Fruit fly (Drosophila melanogaster) whole organism, embryonic: ENCODE results near the gene CG32066.

ENCODE experiments used
- Abd-B ChIP-seq: fragments of 200-800 bp; sonication (Bioruptor generic); optimal IDR thresholded peaks from 2 replicates; lab custom pipeline; 2018; ENCODE audit warnings: missing biosample characterization, mild to moderate bottlenecking, missing genetic modification characterization, moderate library complexity
- Awh ChIP-seq: fragments of 200-800 bp; sonication (Bioruptor generic); IDR thresholded peaks from 2 replicates; pipeline ENCODE4, ENCODE4 v1.3.6; 2022; ENCODE audit warnings: missing biosample characterization, missing genetic modification characterization
- Bteb2 ChIP-seq: fragments of 200-800 bp; sonication (Bioruptor generic); optimal IDR thresholded peaks from 2 replicates; lab custom pipeline; 2016; ENCODE audit warnings: missing biosample characterization, missing genetic modification characterization
- CG11093 ChIP-seq: fragments of 200-800 bp; sonication (Bioruptor generic); IDR thresholded peaks from 3 replicates; pipeline ENCODE4 v1.3.6; 2022; ENCODE audit warnings: missing biosample characterization, missing genetic modification characterization
- CG1233 ChIP-seq: fragments of 200-800 bp; sonication (Bioruptor generic); optimal IDR thresholded peaks from 4 replicates; lab custom pipeline; 2018; ENCODE audit warnings: missing biosample characterization, mild to moderate bottlenecking, missing genetic modification characterization
- CG13287 ChIP-seq: fragments of 200-800 bp; sonication (Bioruptor generic); IDR thresholded peaks from 2 replicates; pipeline ENCODE4 v1.3.6; 2022; ENCODE audit warnings: missing biosample characterization, missing genetic modification characterization; ENCODE audit not compliant: partially characterized antibody
- CG13624 ChIP-seq: fragments of 200-800 bp; sonication (Bioruptor generic); optimal IDR thresholded peaks from 2 replicates; lab custom pipeline; 2016; ENCODE audit warnings: missing biosample characterization, missing genetic modification characterization
- CG13775 ChIP-seq: fragments of 200-800 bp; sonication (Bioruptor generic); optimal IDR thresholded peaks from 3 replicates; lab custom pipeline; 2017; ENCODE audit warnings: missing biosample characterization, mild to moderate bottlenecking, missing genetic modification characterization
- CG14965 ChIP-seq: fragments of 200-800 bp; sonication (Bioruptor generic); optimal IDR thresholded peaks from 2 replicates; lab custom pipeline; 2016; ENCODE audit warnings: missing biosample characterization, missing genetic modification characterization, borderline replicate concordance
- CG18619 ChIP-seq: fragments of 200-800 bp; sonication (Bioruptor generic); optimal IDR thresholded peaks from 3 replicates; lab custom pipeline; 2017; ENCODE audit warnings: missing biosample characterization, mild to moderate bottlenecking, missing genetic modification characterization
- CG2199 ChIP-seq: fragments of 200-800 bp; sonication (Bioruptor generic); IDR thresholded peaks from 3 replicates; pipeline ENCODE4 v1.3.6; 2022; ENCODE audit warnings: missing biosample characterization, missing genetic modification characterization
- CG2889 ChIP-seq: fragments of 200-800 bp; sonication (Bioruptor generic); IDR thresholded peaks from 3 replicates; pipeline ENCODE4 v1.3.6; 2022; ENCODE audit warnings: missing biosample characterization, missing genetic modification characterization
- CG32767 ChIP-seq: fragments of 200-800 bp; sonication (Bioruptor generic); IDR thresholded peaks from 2 replicates; pipeline ENCODE4 v1.3.6; 2022; ENCODE audit warnings: missing biosample characterization, missing genetic modification characterization
- CG34376 ChIP-seq: fragments of 200-800 bp; sonication (Bioruptor generic); optimal IDR thresholded peaks from 2 replicates; lab custom pipeline; 2018; ENCODE audit warnings: missing biosample characterization, mild to moderate bottlenecking, missing genetic modification characterization
- CG4282 ChIP-seq: fragments of 200-800 bp; sonication (Bioruptor generic); optimal IDR thresholded peaks from 2 replicates; lab custom pipeline; 2016; ENCODE audit warnings: missing biosample characterization, missing genetic modification characterization
- CG4854 ChIP-seq: fragments of 200-800 bp; sonication (Bioruptor generic); optimal IDR thresholded peaks from 2 replicates; lab custom pipeline; 2016; ENCODE audit warnings: missing biosample characterization, missing genetic modification characterization, inconsistent platforms
- CG6272 ChIP-seq: fragments of 200-800 bp; sonication (Bioruptor generic); IDR thresholded peaks from 2 replicates; pipeline ENCODE4 v1.3.6; 2022; ENCODE audit warnings: missing biosample characterization, missing genetic modification characterization
- CG6765 ChIP-seq: fragments of 200-800 bp; sonication (Bioruptor generic); optimal IDR thresholded peaks from 3 replicates; lab custom pipeline; 2017; ENCODE audit warnings: missing biosample characterization, mild to moderate bottlenecking, missing genetic modification characterization
- CG6791 ChIP-seq: fragments of 200-800 bp; sonication (Bioruptor generic); IDR thresholded peaks from 3 replicates; pipeline ENCODE4 v1.3.6; 2022; ENCODE audit warnings: missing biosample characterization, missing genetic modification characterization; ENCODE audit not compliant: partially characterized antibody
- CG8089 ChIP-seq: fragments of 200-800 bp; sonication (Bioruptor generic); optimal IDR thresholded peaks from 3 replicates; lab custom pipeline; 2016; ENCODE audit warnings: missing biosample characterization, missing genetic modification characterization
- CG9215 ChIP-seq: fragments of 200-800 bp; sonication (Bioruptor generic); IDR thresholded peaks from 2 replicates; pipeline ENCODE4 v1.3.6; 2022; ENCODE audit warnings: missing biosample characterization, missing genetic modification characterization
- CG9727 ChIP-seq: fragments of 200-800 bp; sonication (Bioruptor generic); optimal IDR thresholded peaks from 3 replicates; lab custom pipeline; 2017; ENCODE audit warnings: missing biosample characterization, mild to moderate bottlenecking, missing genetic modification characterization
- Camta ChIP-seq: fragments of 200-800 bp; sonication (Bioruptor generic); optimal IDR thresholded peaks from 2 replicates; lab custom pipeline; 2016; ENCODE audit warnings: missing biosample characterization, missing genetic modification characterization
- Fer1 ChIP-seq: fragments of 200-800 bp; sonication (Bioruptor generic); optimal IDR thresholded peaks from 2 replicates; lab custom pipeline; 2017; ENCODE audit warnings: missing biosample characterization, mild to moderate bottlenecking, missing genetic modification characterization
- Hmr ChIP-seq: fragments of 200-800 bp; sonication (Bioruptor generic); optimal IDR thresholded peaks from 3 replicates; lab custom pipeline; 2017; ENCODE audit warnings: mild to moderate bottlenecking, missing biosample characterization, missing genetic modification reagents, missing genetic modification characterization
- Hmx ChIP-seq: fragments of 200-800 bp; sonication (Bioruptor generic); optimal IDR thresholded peaks from 2 replicates; lab custom pipeline; 2016; ENCODE audit warnings: missing biosample characterization, missing genetic modification characterization
- Hr39 ChIP-seq: fragments of >200 bp; optimal IDR thresholded peaks from 2 replicates; lab custom pipeline; 2017
- MTF-1 ChIP-seq: fragments of 200-800 bp; sonication (Bioruptor generic); optimal IDR thresholded peaks from 2 replicates; lab custom pipeline; 2018; ENCODE audit warnings: missing biosample characterization, mild to moderate bottlenecking, missing genetic modification characterization, borderline replicate concordance
- Mes4 ChIP-seq: fragments of 200-800 bp; sonication (Bioruptor generic); optimal IDR thresholded peaks from 2 replicates; lab custom pipeline; 2016; ENCODE audit warnings: missing biosample characterization, missing genetic modification characterization
- Neu2 ChIP-seq: fragments of 200-800 bp; sonication (Bioruptor generic); optimal IDR thresholded peaks from 3 replicates; lab custom pipeline; 2016; ENCODE audit warnings: missing biosample characterization, missing genetic modification characterization, borderline replicate concordance
- NfI ChIP-seq: fragments of 200-800 bp; sonication (Bioruptor generic); optimal IDR thresholded peaks from 3 replicates; lab custom pipeline; 2018; ENCODE audit warnings: missing biosample characterization, mild to moderate bottlenecking, missing genetic modification characterization, moderate library complexity
- Ptx1 ChIP-seq: fragments of 200-800 bp; sonication (Bioruptor generic); IDR thresholded peaks from 2 replicates; pipeline ENCODE4 v1.3.6; 2022; ENCODE audit warnings: missing biosample characterization, missing genetic modification characterization
- Sry-δ ChIP-seq: fragments of 200-800 bp; sonication (Bioruptor generic); optimal IDR thresholded peaks from 2 replicates; lab custom pipeline; 2016; ENCODE audit warnings: missing biosample characterization, missing genetic modification characterization
- al ChIP-seq: fragments of 200-800 bp; sonication (Bioruptor generic); IDR thresholded peaks from 2 replicates; pipeline ENCODE4 v1.3.6; 2022; ENCODE audit warnings: missing biosample characterization, missing genetic modification characterization
- bsh ChIP-seq, 2 experiments: fragments of 200-800 bp; sonication (Bioruptor generic); optimal IDR thresholded peaks; 2 replicates each; lab custom pipeline; 2017 to 2018; ENCODE audit warnings: mild to moderate bottlenecking in 2 of 2, missing biosample characterization in 2 of 2, missing genetic modification characterization in 2 of 2, moderate library complexity in 1 of 2
- cg ChIP-seq: fragments of 200-800 bp; sonication (Bioruptor generic); optimal IDR thresholded peaks from 3 replicates; lab custom pipeline; 2019; ENCODE audit warnings: missing biosample characterization, mild to moderate bottlenecking, missing genetic modification characterization, moderate library complexity
- corto ChIP-seq: fragments of 200-800 bp; sonication (Bioruptor generic); optimal IDR thresholded peaks from 2 replicates; lab custom pipeline; 2016; ENCODE audit warnings: missing biosample characterization, mild to moderate bottlenecking, missing genetic modification characterization, moderate library complexity
- dpn ChIP-seq, 2 experiments: fragments of 200-800 bp; sonication (Bioruptor generic); optimal IDR thresholded peaks; 3 replicates each; lab custom pipeline; 2016; ENCODE audit warnings: missing biosample characterization in 2 of 2, missing genetic modification characterization in 2 of 2
- emc ChIP-seq: fragments of 200-800 bp; sonication (Bioruptor generic); optimal IDR thresholded peaks from 2 replicates; lab custom pipeline; 2016; ENCODE audit warnings: missing biosample characterization, missing genetic modification characterization
- ewg ChIP-seq: fragments of 200-800 bp; sonication (Bioruptor generic); optimal IDR thresholded peaks from 3 replicates; lab custom pipeline; 2017; ENCODE audit warnings: mild to moderate bottlenecking, missing biosample characterization, missing genetic modification reagents, missing genetic modification characterization
- gce ChIP-seq: fragments of 200-800 bp; sonication (Bioruptor generic); IDR thresholded peaks from 3 replicates; pipeline ENCODE4 v1.3.6; 2022; ENCODE audit warnings: missing biosample characterization, missing genetic modification characterization
- gfzf ChIP-seq: fragments of 200-800 bp; sonication (Bioruptor generic); optimal IDR thresholded peaks from 2 replicates; lab custom pipeline; 2016; ENCODE audit warnings: missing biosample characterization, mild to moderate bottlenecking, missing genetic modification characterization, moderate library complexity
- jumu ChIP-seq: fragments of 200-800 bp; sonication (Bioruptor generic); optimal IDR thresholded peaks from 3 replicates; lab custom pipeline; 2016; ENCODE audit warnings: missing biosample characterization, missing genetic modification characterization
- ken ChIP-seq: fragments of 200-800 bp; sonication (Bioruptor generic); IDR thresholded peaks from 3 replicates; pipeline ENCODE4 v1.3.6; 2022; ENCODE audit warnings: missing biosample characterization, missing genetic modification characterization
- knrl ChIP-seq: fragments of 200-800 bp; sonication (Bioruptor generic); IDR thresholded peaks from 3 replicates; pipeline ENCODE4 v1.3.6; 2022; ENCODE audit warnings: missing biosample characterization, missing genetic modification characterization; ENCODE audit not compliant: partially characterized antibody
- nerfin-2 ChIP-seq: fragments of 200-800 bp; sonication (Bioruptor generic); IDR thresholded peaks from 2 replicates; pipeline ENCODE4 v1.3.6; 2022; ENCODE audit warnings: missing biosample characterization, missing genetic modification characterization; ENCODE audit not compliant: partially characterized antibody
- nmo ChIP-seq: fragments of 200-800 bp; sonication (Bioruptor generic); optimal IDR thresholded peaks from 2 replicates; lab custom pipeline; 2018; ENCODE audit warnings: missing biosample characterization, mild to moderate bottlenecking, missing genetic modification characterization, moderate library complexity
- ranshi ChIP-seq: fragments of 200-800 bp; sonication (Bioruptor generic); IDR thresholded peaks from 2 replicates; pipeline ENCODE4 v1.3.6; 2022; ENCODE audit warnings: missing biosample characterization, missing genetic modification characterization
- tup ChIP-seq: fragments of 200-800 bp; sonication (Bioruptor generic); optimal IDR thresholded peaks from 2 replicates; lab custom pipeline; 2016; ENCODE audit warnings: missing biosample characterization, mild to moderate bottlenecking, missing genetic modification characterization, moderate library complexity
- zen ChIP-seq: fragments of 200-800 bp; sonication (Bioruptor generic); optimal IDR thresholded peaks from 3 replicates; lab custom pipeline; 2018; ENCODE audit warnings: missing biosample characterization, mild to moderate bottlenecking, missing genetic modification characterization, moderate library complexity

CG32066 gene

DNA sequence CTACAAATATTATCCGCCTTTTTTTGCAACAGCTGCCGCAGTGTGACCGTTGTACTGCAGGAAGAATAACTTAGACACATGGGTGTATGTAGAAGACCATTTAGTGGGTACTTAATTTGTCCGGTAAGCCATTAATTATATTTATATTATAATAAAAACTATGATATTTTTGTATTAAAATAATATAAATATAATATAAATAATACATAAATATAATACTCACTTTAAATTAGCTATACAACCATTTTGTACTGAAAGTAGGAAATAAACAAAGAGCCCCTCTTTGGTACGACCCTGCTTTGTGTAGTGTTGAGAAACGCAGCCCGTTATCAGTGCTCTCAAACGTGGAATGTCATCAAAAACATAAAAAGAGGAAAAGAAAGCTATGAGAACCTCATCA, 23.0 kb downstream of the CG32066 start, which contains the start of gene Cnep1r2 (continued):
- TF ChIP-seq dpn (GFP tag; optimal IDR thresholded peaks at IDR 0.05; lab: Kevin White, UChicago): peak; percentile 74 to 96
- no peak for TF ChIP-seq nerfin-2 (GFP tag; lab: Robert Waterston, UW)
- TF ChIP-seq CG2199: peak; percentile 90
- TF ChIP-seq CG2889 (GFP tag; lab: Robert Waterston, UW): peak; percentile 88
- peak; percentile 96 for TF ChIP-seq CG18619 (GFP tag; lab: Kevin White, UChicago)
- TF ChIP-seq CG4854: peak; percentile 61
- no peak for TF ChIP-seq Neu2
- TF ChIP-seq emc: no peak
- peak; percentile 34 for TF ChIP-seq Camta (GFP tag; lab: Kevin White, UChicago)
- peak; percentile 47 for TF ChIP-seq gfzf (GFP tag; lab: Kevin White, UChicago)
- TF ChIP-seq Mes4: no peak
- TF ChIP-seq CG13624 (GFP tag; lab: Kevin White, UChicago): peak; percentile 63
- peak; percentile 98 for TF ChIP-seq Ptx1
- TF ChIP-seq corto (GFP tag; lab: Kevin White, UChicago): peak; percentile 56
- peak; percentile 83 for TF ChIP-seq tup (GFP tag; lab: Kevin White, UChicago)
- TF ChIP-seq cg (GFP tag; lab: Kevin White, UChicago): no peak
- TF ChIP-seq CG6765: peak; percentile 94
- peak; percentile 99 for TF ChIP-seq nmo
- TF ChIP-seq CG13287 (GFP tag; lab: Robert Waterston, UW): peak; percentile 27; the same call in 1 of the 2 replicates
- TF ChIP-seq Hr39 (lab: Kevin White, UChicago): no peak
- TF ChIP-seq CG9727 (GFP tag; lab: Kevin White, UChicago): peak; percentile 96
- TF ChIP-seq Hmx: no peak
- peak; percentile 53 for TF ChIP-seq jumu (GFP tag; lab: Kevin White, UChicago)
- TF ChIP-seq CG8089 (GFP tag; lab: Kevin White, UChicago): peak; percentile 24
- TF ChIP-seq CG11093: peak; percentile 94
- peak; percentile 94 for TF ChIP-seq CG6272 (GFP tag; lab: Robert Waterston, UW)
- TF ChIP-seq CG34376 (GFP tag; lab: Kevin White, UChicago): peak; percentile 82
- peak; percentile 3 for TF ChIP-seq Sry-δ (GFP tag; lab: Kevin White, UChicago)
- TF ChIP-seq Abd-B: peak; percentile 98
- peak; percentile 97 for TF ChIP-seq CG13775
- TF ChIP-seq MTF-1 (GFP tag; lab: Kevin White, UChicago): peak; percentile 83
- TF ChIP-seq Bteb2 (GFP tag; lab: Kevin White, UChicago): peak; percentile 40
- TF ChIP-seq Hmr (GFP tag; lab: Kevin White, UChicago): peak; percentile 96
- TF ChIP-seq ewg (GFP tag; lab: Kevin White, UChicago): peak; percentile 90
- no peak for TF ChIP-seq CG14965 (GFP tag; lab: Kevin White, UChicago)
- TF ChIP-seq knrl (GFP tag; lab: Robert Waterston, UW): peak; percentile 58; the same call in 2 of the 3 replicates
- peak; percentile 95 for TF ChIP-seq ken (GFP tag; lab: Robert Waterston, UW)
- TF ChIP-seq Awh (GFP tag; lab: Robert Waterston, UW): peak; percentile 93
- peak; percentile 96 for TF ChIP-seq al (GFP tag; lab: Robert Waterston, UW)
- peak; percentile 94 for TF ChIP-seq ranshi (GFP tag; lab: Robert Waterston, UW)
- no peak for TF ChIP-seq CG6791 (GFP tag; lab: Robert Waterston, UW)
- TF ChIP-seq gce (GFP tag; lab: Robert Waterston, UW): peak; percentile 90
- TF ChIP-seq CG32767 (GFP tag; lab: Robert Waterston, UW): peak; percentile 95
- no peak for TF ChIP-seq CG4282 (GFP tag; lab: Kevin White, UChicago)
- peak; percentile 95 for TF ChIP-seq CG9215 (GFP tag; lab: Robert Waterston, UW)
- peak; percentile 96 for TF ChIP-seq CG1233 (GFP tag; lab: Kevin White, UChicago)
- peak; percentile 97 for TF ChIP-seq NfI (GFP tag; lab: Kevin White, UChicago)
- peak; percentile 83 to 97 for TF ChIP-seq bsh (GFP tag; optimal IDR thresholded peaks at IDR 0.05; lab: Kevin White, UChicago)
- peak; percentile 95 for TF ChIP-seq Fer1 (GFP tag; lab: Kevin White, UChicago)
- TF ChIP-seq zen: peak; percentile 97
